Fruit fly (Drosophila melanogaster): ENCODE data around the gene emb.

emb gene

dm6 chr2L:8362273-8362954 lies 41.0 kb upstream of the emb start, which contains the start of gene CG7627 (continued):
- TF ChIP-seq CG11294 (GFP tag; IDR thresholded peaks at IDR 0.05), result peak; percentile 68; the same call in 1 of the 2 replicates
- peak; percentile 46 for TF ChIP-seq CG3919 (GFP tag; optimal IDR thresholded peaks at IDR 0.05)
- peak; percentile 53 for TF ChIP-seq spab (GFP tag; optimal IDR thresholded peaks at IDR 0.05)
- TF ChIP-seq acj6 (GFP tag; optimal IDR thresholded peaks at IDR 0.05), result peak; percentile 51
- TF ChIP-seq CG10631 (GFP tag; optimal IDR thresholded peaks at IDR 0.05), result peak; percentile 35
- TF ChIP-seq Hr38 (GFP tag; optimal IDR thresholded peaks at IDR 0.05), result no peak
- peak; percentile 59 for TF ChIP-seq CG8319 (GFP tag; optimal IDR thresholded peaks at IDR 0.05)
- TF ChIP-seq CG8632 (GFP tag; optimal IDR thresholded peaks at IDR 0.05), result peak; percentile 7
- peak; percentile 55 for TF ChIP-seq Gug (GFP tag; IDR thresholded peaks at IDR 0.05)
- peak; percentile 94 for TF ChIP-seq Eip78C (GFP tag)
- peak; percentile 47 for TF ChIP-seq dsx (GFP tag; optimal IDR thresholded peaks at IDR 0.05; ENCODE audit: poor library complexity, severe bottlenecking)
- peak; percentile 73 for TF ChIP-seq Hr39 (GFP tag; optimal IDR thresholded peaks at IDR 0.05)
- peak; percentile 73 for TF ChIP-seq net (GFP tag; optimal IDR thresholded peaks at IDR 0.05)
- TF ChIP-seq CG6276 (GFP tag; optimal IDR thresholded peaks at IDR 0.05), result peak; percentile 65
- TF ChIP-seq salr (GFP tag; optimal IDR thresholded peaks at IDR 0.05), result peak; percentile 12 to 57
- TF ChIP-seq CG11902 (GFP tag; optimal IDR thresholded peaks at IDR 0.05), result peak; percentile 61
- TF ChIP-seq Lpt (GFP tag; optimal IDR thresholded peaks at IDR 0.05), result peak; percentile 16
- peak; percentile 81 for TF ChIP-seq CG6163 (GFP tag; IDR thresholded peaks at IDR 0.05)

DNA sequence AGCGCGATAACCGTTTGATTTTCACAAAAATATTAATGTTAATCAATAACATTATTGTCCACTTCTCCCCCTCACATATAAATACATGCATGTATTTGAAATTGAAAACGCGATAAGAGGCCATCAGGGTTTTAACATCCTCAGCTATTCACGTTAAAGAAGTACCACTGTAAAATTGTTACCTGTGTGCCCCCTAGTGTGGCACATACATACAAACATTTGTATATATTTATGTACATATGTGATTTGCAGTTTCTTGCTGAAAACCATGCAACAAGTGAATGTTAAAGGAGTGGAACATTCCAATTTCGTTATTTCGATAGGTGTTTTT lies 40.5 kb upstream of the emb start:
- no peak for TF ChIP-seq Ets21C (GFP tag; optimal IDR thresholded peaks at IDR 0.05)
- TF ChIP-seq svp (GFP tag), result no peak
- TF ChIP-seq Eip78C (GFP tag), result no peak
- TF ChIP-seq CG31627 (GFP tag; optimal IDR thresholded peaks at IDR 0.05), result no peak
- TF ChIP-seq Sox14 (GFP tag; optimal IDR thresholded peaks at IDR 0.05), result no peak
- peak in 1 of 2 experiments; percentile 24 for TF ChIP-seq salr (GFP tag; optimal IDR thresholded peaks at IDR 0.05)
- TF ChIP-seq CG34406 (GFP tag; optimal IDR thresholded peaks at IDR 0.05), result no peak
- no peak for TF ChIP-seq CG8119 (GFP tag; IDR thresholded peaks at IDR 0.05)
- peak; percentile 6; the same call in 2 of the 3 replicates for TF ChIP-seq eg (GFP tag; IDR thresholded peaks at IDR 0.05)
- TF ChIP-seq CG11762 (GFP tag; optimal IDR thresholded peaks at IDR 0.05; ENCODE audit: insufficient read depth), result no peak
- TF ChIP-seq Sox15 (GFP tag; optimal IDR thresholded peaks at IDR 0.05), result no peak
- no peak for TF ChIP-seq Eip93F (GFP tag; optimal IDR thresholded peaks at IDR 0.05)
- no peak for TF ChIP-seq Sox102F (GFP tag; optimal IDR thresholded peaks at IDR 0.05)
- TF ChIP-seq esn (GFP tag; optimal IDR thresholded peaks at IDR 0.05), result no peak

- TF ChIP-seq lz (GFP tag; optimal IDR thresholded peaks at IDR 0.05) (peak; percentile 15), ss (GFP tag; optimal IDR thresholded peaks at IDR 0.05) (peak in 1 of 2 experiments; percentile 9), achi (GFP tag; optimal IDR thresholded peaks at IDR 0.05) (peak; percentile 100), Smox (GFP tag; optimal IDR thresholded peaks at IDR 0.05) (peak; percentile 7), net (GFP tag; optimal IDR thresholded peaks at IDR 0.05) (no peak), Sox14 (GFP tag; optimal IDR thresholded peaks at IDR 0.05) (peak; percentile 34), CG8119 (GFP tag; IDR thresholded peaks at IDR 0.05) (0 out of 3 replicates have a peak, but pooled peaks have one; percentile 18), CG6808 (GFP tag; optimal IDR thresholded peaks at IDR 0.05) (no peak), Hr39 (GFP tag; optimal IDR thresholded peaks at IDR 0.05) (peak; percentile 7), Met (GFP tag; optimal IDR thresholded peaks at IDR 0.05) (peak; percentile 16), CG7368 (GFP tag; optimal IDR thresholded peaks at IDR 0.05) (no peak), topi (GFP tag; optimal IDR thresholded peaks at IDR 0.05) (peak; percentile 8), fkh (GFP tag; optimal IDR thresholded peaks at IDR 0.05) (peak; percentile 53), esn (GFP tag; optimal IDR thresholded peaks at IDR 0.05) (peak; percentile 36), CG1621 (tag; optimal IDR thresholded peaks at IDR 0.05) (peak; percentile 49), CG6163 (GFP tag; IDR thresholded peaks at IDR 0.05) (no peak), CG10631 (GFP tag; optimal IDR thresholded peaks at IDR 0.05) (no peak), Eip78C (GFP tag) (peak; percentile 59)
Measured at dm6 chr2L:8364006-8364956, 39.1 kb upstream of the emb start, which contains the start of the genes RpS13 and CSN8. RpS13 (minus strand) TSS chr2L:8364662. CSN8 (plus strand) TSS chr2L:8364855.

Data from whole organism, prepupa.